Worm (Caenorhabditis elegans): ENCODE measurements around the gene M70.1.
A peak's percentile ranks its signal among the peaks of the same experiment; 100 is the strongest.

M70.1 gene

ce11 chrIV:2284462-2285047, 38.9 kb downstream of the M70.1 start (continued):
- 0 out of 2 replicates have a peak, but pooled peaks have one; percentile 53 for TF ChIP-seq zfh-2 (GFP tag; conservative IDR thresholded peaks at IDR 0.05)
- no peak for TF ChIP-seq F57A8.1 (GFP tag; optimal IDR thresholded peaks at IDR 0.05)
- 0 out of 2 replicates have a peak, but pooled peaks have one; percentile 25 for TF ChIP-seq nfyb-1 (GFP tag; IDR thresholded peaks at IDR 0.05)
- no peak for TF ChIP-seq fkh-3 (tag; optimal IDR thresholded peaks at IDR 0.05)
- TF ChIP-seq K11D2.4 (GFP tag; IDR thresholded peaks at IDR 0.05): no peak
- TF ChIP-seq F52B5.7 (tag; optimal IDR thresholded peaks at IDR 0.05): no peak
- no peak for TF ChIP-seq tbx-9 (tag; optimal IDR thresholded peaks at IDR 0.05; ENCODE audit: borderline replicate concordance)
- no peak for TF ChIP-seq xnd-1 (tag; optimal IDR thresholded peaks at IDR 0.05)
- no peak for TF ChIP-seq ztf-18 (tag; optimal IDR thresholded peaks at IDR 0.05)
- TF ChIP-seq ceh-91 (GFP tag; IDR thresholded peaks at IDR 0.05): no peak
- TF ChIP-seq ztf-26 (tag; optimal IDR thresholded peaks at IDR 0.05): no peak

ce11 chrIV:2292119-2292518, 46.5 kb downstream of the M70.1 start:
- TF ChIP-seq ceh-40 (GFP tag; IDR thresholded peaks at IDR 0.05): no peak
- no peak for TF ChIP-seq tbp1 (GFP tag; optimal IDR thresholded peaks at IDR 0.05)
- TF ChIP-seq hmg-1.2 (GFP tag; IDR thresholded peaks at IDR 0.05): no peak
- no peak for TF ChIP-seq T26A5.8 (tag; optimal IDR thresholded peaks at IDR 0.05)
- TF ChIP-seq dox-1 (GFP tag; IDR thresholded peaks at IDR 0.05): no peak
- TF ChIP-seq snpc-4 (GFP tag; optimal IDR thresholded peaks at IDR 0.05): no peak
- no peak for TF ChIP-seq snpc-4 (tag; optimal IDR thresholded peaks at IDR 0.05)
- no peak for TF ChIP-seq bed-1 (GFP tag; IDR thresholded peaks at IDR 0.05)
- no peak for TF ChIP-seq F55B11.4 (tag; optimal IDR thresholded peaks at IDR 0.05; ENCODE audit: borderline replicate concordance, insufficient read depth)
- no peak for TF ChIP-seq bed-2 (GFP tag; IDR thresholded peaks at IDR 0.05)
- TF ChIP-seq C17E4.6 (GFP tag; IDR thresholded peaks at IDR 0.05): no peak
- no peak for TF ChIP-seq nfya-1 (tag; optimal IDR thresholded peaks at IDR 0.05; ENCODE audit: borderline replicate concordance, insufficient read depth)

DNA sequence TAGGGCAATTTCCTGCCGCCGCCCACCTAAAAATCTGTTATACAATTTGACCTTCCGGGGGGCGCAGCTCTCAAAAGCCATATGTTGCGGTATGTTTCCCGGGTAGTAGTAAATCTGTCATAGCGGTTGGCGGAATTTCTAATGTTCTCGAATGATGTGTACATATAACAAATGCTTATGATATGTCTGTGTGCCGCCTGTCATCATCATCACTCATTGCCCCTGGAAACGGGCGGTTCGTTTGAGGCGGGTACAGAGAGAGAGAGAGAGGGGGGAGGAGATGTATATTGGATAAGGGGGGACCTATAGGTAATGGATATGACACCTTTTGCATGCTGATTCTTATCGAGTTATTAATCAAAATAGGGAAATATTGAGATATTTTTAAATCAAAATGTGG, 51.0 kb downstream of the M70.1 start:
- no peak for TF ChIP-seq C17E4.6 (GFP tag; IDR thresholded peaks at IDR 0.05)
- TF ChIP-seq ccch-3 (GFP tag; optimal IDR thresholded peaks at IDR 0.05): no peak
- no peak for TF ChIP-seq hlh-26 (GFP tag; conservative IDR thresholded peaks at IDR 0.05)
- TF ChIP-seq ztf-6 (GFP tag; IDR thresholded peaks at IDR 0.05): no peak
- no peak for TF ChIP-seq snpc-1.3 (tag; optimal IDR thresholded peaks at IDR 0.05; ENCODE audit: insufficient read depth)
- TF ChIP-seq F39B2.1 (GFP tag; IDR thresholded peaks at IDR 0.05): no peak
- no peak for TF ChIP-seq snpc-4 (GFP tag; optimal IDR thresholded peaks at IDR 0.05)
- TF ChIP-seq snpc-4 (tag; optimal IDR thresholded peaks at IDR 0.05): no peak

- no peak for TF ChIP-seq ztf-6 (GFP tag; IDR thresholded peaks at IDR 0.05)
- no peak for TF ChIP-seq nhr-27 (tag; optimal IDR thresholded peaks at IDR 0.05)
- TF ChIP-seq let-607 (tag; optimal IDR thresholded peaks at IDR 0.05): no peak
- no peak for TF ChIP-seq K11D2.4 (GFP tag; IDR thresholded peaks at IDR 0.05)
- TF ChIP-seq tlf-1 (GFP tag; optimal IDR thresholded peaks at IDR 0.05): no peak
- no peak for TF ChIP-seq mxl-1 (tag; optimal IDR thresholded peaks at IDR 0.05)
- no peak for TF ChIP-seq pbrm-1 (GFP tag; IDR thresholded peaks at IDR 0.05)
- TF ChIP-seq sea-2 (GFP tag; IDR thresholded peaks at IDR 0.05): no peak
- TF ChIP-seq F55B11.4 (tag; optimal IDR thresholded peaks at IDR 0.05; ENCODE audit: borderline replicate concordance, insufficient read depth): no peak
- TF ChIP-seq ceh-100 (GFP tag; IDR thresholded peaks at IDR 0.05): no peak
- no peak for TF ChIP-seq unc-62 (GFP tag; optimal IDR thresholded peaks at IDR 0.05)
- TF ChIP-seq C06A6.2 (GFP tag; conservative IDR thresholded peaks at IDR 0.05): no peak
- TF ChIP-seq ceh-27 (GFP tag; optimal IDR thresholded peaks at IDR 0.05): no peak
- TF ChIP-seq Y53G8AR.9 (GFP tag; conservative IDR thresholded peaks at IDR 0.05): no peak
- TF ChIP-seq atf-7 (tag; optimal IDR thresholded peaks at IDR 0.05): no peak
- no peak for TF ChIP-seq nhr-179 (tag; optimal IDR thresholded peaks at IDR 0.05)
Measured at ce11 chrIV:2298388-2298787, 52.7 kb downstream of the M70.1 start.

Measured in whole organism, young adult.